Worm (Caenorhabditis elegans): Measurements from ENCODE around the gene ZK418.7.

ZK418.7 gene

DNA sequence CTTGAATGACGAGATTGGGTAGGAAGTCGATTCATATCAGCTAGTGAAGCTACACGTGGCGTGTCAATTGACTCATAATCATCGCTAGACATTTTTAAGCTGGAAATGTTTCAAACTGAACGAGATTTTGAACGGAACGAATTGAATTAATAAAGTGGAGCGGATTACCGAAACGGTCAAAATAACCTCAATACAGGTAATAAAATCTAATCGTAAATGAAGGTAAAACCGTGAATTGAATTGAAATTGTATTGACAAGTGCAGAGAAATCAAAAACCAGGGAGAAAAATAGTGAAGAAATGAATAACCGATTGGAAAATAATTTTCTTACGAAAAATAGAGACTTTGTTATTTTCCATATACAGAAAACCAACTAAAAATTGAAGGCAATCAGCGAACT is 51.5 kb downstream of the ZK418.7 start, which contains the start of gene cyk-1:
Gene cyk-1 (minus strand): TSS at position 101 of the 400 bp plus-strand sequence.
- TF ChIP-seq mab-5 (tag; optimal IDR thresholded peaks at IDR 0.05) (no peak), ceh-83 (GFP tag; optimal IDR thresholded peaks at IDR 0.05) (no peak), blmp-1 (tag; optimal IDR thresholded peaks at IDR 0.05) (no peak), unc-62 (GFP tag; optimal IDR thresholded peaks at IDR 0.05) (no peak), ces-1 (GFP tag; optimal IDR thresholded peaks at IDR 0.05) (no peak), snpc-4 (tag; optimal IDR thresholded peaks at IDR 0.05) (no peak), lin-32 (GFP tag; optimal IDR thresholded peaks at IDR 0.05) (no peak), ceh-39 (tag; optimal IDR thresholded peaks at IDR 0.05) (no peak), unc-39 (tag; optimal IDR thresholded peaks at IDR 0.05) (no peak), lsy-2 (tag; optimal IDR thresholded peaks at IDR 0.05) (no peak), flh-1 (GFP tag; optimal IDR thresholded peaks at IDR 0.05) (no peak), elt-1 (tag; optimal IDR thresholded peaks at IDR 0.05; ENCODE audit: borderline replicate concordance, insufficient read depth) (no peak), nhr-237 (tag; optimal IDR thresholded peaks at IDR 0.05) (no peak), mep-1 (tag; optimal IDR thresholded peaks at IDR 0.05) (no peak), mls-2 (tag; optimal IDR thresholded peaks at IDR 0.05) (no peak), nhr-12 (tag; optimal IDR thresholded peaks at IDR 0.05) (no peak), drap-1 (GFP tag; optimal IDR thresholded peaks at IDR 0.05) (no peak), bed-3 (GFP tag; optimal IDR thresholded peaks at IDR 0.05) (no peak), lin-13 (tag; optimal IDR thresholded peaks at IDR 0.05) (no peak)
